Worm (Caenorhabditis elegans) whole organism, L4 larva: ENCODE results near the gene ttll-15.

Source experiments
- F10B5.3 ChIP-seq: sonication (generic microtip); optimal IDR thresholded peaks from 2 replicates; lab custom pipeline; 2016; ENCODE audit warnings: mild to moderate bottlenecking, missing genetic modification characterization, missing compliant biosample characterization
- aha-1 ChIP-seq: fragments of 150-350 bp; peaks from one replicate; lab custom pipeline; 2014; ENCODE audit warnings: missing biosample characterization, missing genetic modification characterization
- ceh-28 ChIP-seq: fragments of 150-350 bp; optimal IDR thresholded peaks from 2 replicates; lab custom pipeline; 2014; ENCODE audit warnings: missing biosample characterization, missing genetic modification reagents, missing genetic modification characterization
- ceh-44 ChIP-seq: fragments of 200-800 bp; sonication (Bioruptor generic); IDR thresholded peaks from 2 replicates; pipeline ENCODE4 v1.3.6; 2022; ENCODE audit warnings: missing genetic modification reagents, missing genetic modification characterization, missing compliant biosample characterization
- ceh-82 ChIP-seq: sonication (generic microtip); optimal IDR thresholded peaks from 2 replicates; lab custom pipeline; 2017; ENCODE audit warnings: missing biosample characterization, missing genetic modification characterization
- daf-16 ChIP-seq, 3 experiments: sonication (generic microtip); optimal IDR thresholded peaks; 2 replicates each; lab custom pipeline; 2016 to 2017; ENCODE audit warnings: missing genetic modification characterization in 3 of 3, missing genetic modification reagents in 3 of 3, mild to moderate bottlenecking in 2 of 3, missing compliant biosample characterization in 2 of 3, missing biosample characterization in 1 of 3, moderate library complexity in 1 of 3
- daf-19 ChIP-seq: fragments of 200-800 bp; sonication (Bioruptor generic); conservative IDR thresholded peaks from 2 replicates; pipeline ENCODE4 v1.3.6; 2022; ENCODE audit warnings: missing genetic modification characterization, missing compliant biosample characterization
- dmd-6 ChIP-seq: fragments of 200-800 bp; sonication (Bioruptor generic); IDR thresholded peaks from 2 replicates; pipeline ENCODE4 v1.3.6; 2022; ENCODE audit warnings: missing genetic modification reagents, missing genetic modification characterization, missing compliant biosample characterization
- dmd-8 ChIP-seq: fragments of 200-800 bp; sonication (Bioruptor generic); IDR thresholded peaks from 2 replicates; pipeline ENCODE4 v1.3.6; 2022; ENCODE audit warnings: missing genetic modification characterization, missing compliant biosample characterization
- dmd-9 ChIP-seq: fragments of 200-800 bp; sonication (Bioruptor generic); IDR thresholded peaks from 2 replicates; pipeline ENCODE4 v1.3.6; 2022; ENCODE audit warnings: missing genetic modification reagents, missing genetic modification characterization, missing compliant biosample characterization
- dve-1 ChIP-seq: sonication (generic microtip); optimal IDR thresholded peaks from 2 replicates; lab custom pipeline; 2017; ENCODE audit warnings: antibody characterized with exemption, mild to moderate bottlenecking, missing genetic modification characterization, missing compliant biosample characterization; ENCODE audit not compliant: insufficient read depth
- egl-27 ChIP-seq: sonication (generic microtip); optimal IDR thresholded peaks from 3 replicates; lab custom pipeline; 2017; ENCODE audit warnings: missing biosample characterization, missing genetic modification reagents, missing genetic modification characterization
- hif-1 ChIP-seq, 2 experiments: sonication (generic microtip); optimal IDR thresholded peaks; 2 replicates each; lab custom pipeline; 2016 to 2017; ENCODE audit warnings: missing compliant biosample characterization in 2 of 2, missing genetic modification characterization in 2 of 2, missing genetic modification reagents in 2 of 2, missing genotype in 2 of 2, mild to moderate bottlenecking in 1 of 2
- hlh-11 ChIP-seq: fragments of 200-800 bp; sonication (Bioruptor generic); optimal IDR thresholded peaks from 2 replicates; lab custom pipeline; 2018; ENCODE audit warnings: mild to moderate bottlenecking, missing genetic modification characterization, missing compliant biosample characterization
- hlh-30 ChIP-seq: sonication (generic microtip); optimal IDR thresholded peaks from 2 replicates; lab custom pipeline; 2017; ENCODE audit warnings: antibody characterized with exemption, mild to moderate bottlenecking, missing genetic modification characterization, missing compliant biosample characterization; ENCODE audit not compliant: insufficient read depth
- lin-1 ChIP-seq: fragments of 200-800 bp; sonication (Bioruptor generic); IDR thresholded peaks from 2 replicates; pipeline ENCODE4 v1.3.6; 2022; ENCODE audit warnings: missing genetic modification reagents, missing genetic modification characterization, missing compliant biosample characterization
- lin-15B ChIP-seq: fragments of 150-350 bp; sonication (generic microtip); optimal IDR thresholded peaks from 3 replicates; lab custom pipeline; 2014; ENCODE audit warnings: missing biosample characterization, missing genetic modification characterization
- lir-3 ChIP-seq: sonication (generic microtip); optimal IDR thresholded peaks from 2 replicates; lab custom pipeline; 2016; ENCODE audit warnings: mild to moderate bottlenecking, missing genetic modification characterization, missing compliant biosample characterization
- madf-5 ChIP-seq, 2 experiments: fragments of 200-800 bp; sonication (Bioruptor generic); IDR thresholded peaks; 2 replicates each; pipeline ENCODE4 v1.3.6; 2022; ENCODE audit warnings: missing compliant biosample characterization in 2 of 2, missing genetic modification characterization in 2 of 2
- mdl-1 ChIP-seq, 2 experiments: fragments of 150-350 bp in 1 of 2; sonication (generic microtip) in 1 of 2; optimal IDR thresholded peaks; 2 replicates each; lab custom pipeline; 2014 to 2017; ENCODE audit warnings: missing biosample characterization in 2 of 2, missing genetic modification characterization in 2 of 2
- nhr-10 ChIP-seq: fragments of 150-350 bp; optimal IDR thresholded peaks from 2 replicates; lab custom pipeline; 2014; ENCODE audit warnings: missing biosample characterization, missing genetic modification characterization
- nhr-102 ChIP-seq: sonication (generic microtip); optimal IDR thresholded peaks from 2 replicates; lab custom pipeline; 2016; ENCODE audit warnings: mild to moderate bottlenecking, missing genetic modification characterization, moderate library complexity, missing compliant biosample characterization
- nhr-28 ChIP-seq: fragments of 150-350 bp; optimal IDR thresholded peaks from 2 replicates; lab custom pipeline; 2014; ENCODE audit warnings: missing biosample characterization, missing genetic modification characterization
- nhr-48 ChIP-seq: sonication (generic microtip); optimal IDR thresholded peaks from 2 replicates; lab custom pipeline; 2016; ENCODE audit warnings: mild to moderate bottlenecking, missing genetic modification characterization, missing compliant biosample characterization
- nhr-77 ChIP-seq: fragments of 150-350 bp; optimal IDR thresholded peaks from 2 replicates; lab custom pipeline; 2014; ENCODE audit warnings: missing biosample characterization, missing genetic modification characterization
- pha-4 ChIP-seq, 2 experiments: fragments of 150-350 bp in 1 of 2; fragments of 200-800 bp in 1 of 2; sonication (Bioruptor generic) in 1 of 2; IDR thresholded peaks in 1 of 2; optimal IDR thresholded peaks in 1 of 2; 2 replicates each; pipeline versions ENCODE4 v1.3.6 to Lab custom; 2014 to 2022; ENCODE audit warnings: missing genetic modification characterization in 2 of 2, missing genetic modification reagents in 2 of 2, missing biosample characterization in 1 of 2, missing compliant biosample characterization in 1 of 2
- php-3 ChIP-seq: fragments of 200-800 bp; sonication (Bioruptor generic); IDR thresholded peaks from 2 replicates; pipeline ENCODE4 v1.3.6; 2022; ENCODE audit warnings: missing genetic modification reagents, missing genetic modification characterization, missing compliant biosample characterization
- pqm-1 ChIP-seq: sonication (generic microtip); optimal IDR thresholded peaks from 2 replicates; lab custom pipeline; 2017; ENCODE audit warnings: missing biosample characterization, missing genetic modification characterization
- rbr-2 ChIP-seq: sonication (generic microtip); optimal IDR thresholded peaks from 2 replicates; lab custom pipeline; 2016; ENCODE audit warnings: missing genotype, missing genetic modification characterization, missing compliant biosample characterization
- sdz-12 ChIP-seq: fragments of 200-800 bp; sonication (Bioruptor generic); optimal IDR thresholded peaks from 2 replicates; lab custom pipeline; 2018; ENCODE audit warnings: mild to moderate bottlenecking, missing genetic modification characterization, missing compliant biosample characterization
- skn-1 ChIP-seq: fragments of 150-350 bp; optimal IDR thresholded peaks from 2 replicates; lab custom pipeline; 2014; ENCODE audit warnings: missing biosample characterization, missing genetic modification characterization
- spr-3 ChIP-seq: fragments of 200-800 bp; sonication (Bioruptor generic); optimal IDR thresholded peaks from 2 replicates; lab custom pipeline; 2018; ENCODE audit warnings: mild to moderate bottlenecking, missing genetic modification characterization, missing compliant biosample characterization
- unc-39 ChIP-seq: sonication (generic microtip); optimal IDR thresholded peaks from 2 replicates; lab custom pipeline; 2017; ENCODE audit warnings: missing biosample characterization, missing genetic modification characterization
- unc-62 ChIP-seq, 3 experiments: fragments of 150-350 bp in 1 of 3; sonication (generic microtip); optimal IDR thresholded peaks in 2 of 3; peaks in 1 of 3; 1 replicate in 1 of 3; 2 replicates in 2 of 3; lab custom pipeline; 2014 to 2017; ENCODE audit warnings: missing biosample characterization in 3 of 3, missing genetic modification characterization in 3 of 3, missing genetic modification reagents in 3 of 3, missing genotype in 1 of 3
- zfp-3 ChIP-seq: fragments of 200-800 bp; sonication (Bioruptor generic); conservative IDR thresholded peaks from 2 replicates; pipeline ENCODE4 v1.3.6; 2022; ENCODE audit warnings: missing genetic modification reagents, missing genetic modification characterization, missing compliant biosample characterization
- ztf-11 ChIP-seq: fragments of 150-350 bp; optimal IDR thresholded peaks from 2 replicates; lab custom pipeline; 2014; ENCODE audit warnings: missing biosample characterization, missing genetic modification characterization
- ztf-7 ChIP-seq: fragments of 150-350 bp; optimal IDR thresholded peaks from 2 replicates; lab custom pipeline; 2014; ENCODE audit warnings: missing biosample characterization, missing genetic modification characterization

ttll-15 gene

ce11 chrV:10398431-10398830 is 40.1 kb downstream of the ttll-15 start, which contains the start of gene ugt-2 (continued):
- no peak for TF ChIP-seq nhr-10 (tag; lab: Kevin White, UChicago)
- no peak for TF ChIP-seq ceh-44 (GFP tag; lab: Robert Waterston, UW)
- no peak for TF ChIP-seq ztf-11 (tag; lab: Kevin White, UChicago)
- TF ChIP-seq egl-27, result no peak
- TF ChIP-seq lir-3 (tag; lab: Kevin White, UChicago), result no peak
- TF ChIP-seq sdz-12 (GFP tag; lab: Kevin White, UChicago), result no peak
- no peak for TF ChIP-seq nhr-102

ce11 chrV:10399290-10399689 is 41.0 kb downstream of the ttll-15 start:
- TF ChIP-seq nhr-10 (tag; lab: Kevin White, UChicago) (peak; percentile 42), ceh-28 (tag; lab: Kevin White, UChicago) (no peak), ceh-82 (tag; lab: Kevin White, UChicago) (no peak), nhr-48 (no peak), daf-16 (GFP tag; optimal IDR thresholded peaks at IDR 0.05; lab: Kevin White, UChicago) (no peak), daf-16 (tag; optimal IDR thresholded peaks at IDR 0.05; lab: Kevin White, UChicago) (peak; percentile 84), skn-1 (tag; lab: Kevin White, UChicago) (no peak), dve-1 (tag; lab: Kevin White, UChicago) (peak; percentile 91), hlh-11 (tag; lab: Kevin White, UChicago) (peak; percentile 76), php-3 (GFP tag; lab: Robert Waterston, UW) (0 out of 2 replicates have a peak, but pooled peaks have one; percentile 32), madf-5 (GFP tag; IDR thresholded peaks at IDR 0.05; lab: Robert Waterston, UW) (no peak), zfp-3 (no peak), aha-1 (tag; lab: Kevin White, UChicago) (peak; percentile 56), lin-15B (tag; lab: Kevin White, UChicago) (no peak), spr-3 (no peak), nhr-77 (tag; lab: Kevin White, UChicago) (peak; percentile 89), mdl-1 (tag; optimal IDR thresholded peaks at IDR 0.05; lab: Kevin White, UChicago) (peak in 1 of 2 experiments; percentile 19), dmd-6 (GFP tag; lab: Robert Waterston, UW) (peak; percentile 93), dmd-9 (GFP tag; lab: Robert Waterston, UW) (no peak), rbr-2 (no peak), ztf-7 (tag; lab: Kevin White, UChicago) (peak; percentile 51), F10B5.3 (tag; lab: Kevin White, UChicago) (no peak), unc-39 (no peak), lin-1 (GFP tag; lab: Robert Waterston, UW) (no peak), nhr-28 (peak; percentile 90), pha-4 (GFP tag; IDR thresholded peaks at IDR 0.05; lab: Robert Waterston, UW) (0 out of 2 replicates have a peak, but pooled peaks have one; percentile 24), pha-4 (tag; optimal IDR thresholded peaks at IDR 0.05; lab: Kevin White, UChicago) (no peak), hlh-30 (tag; lab: Kevin White, UChicago) (peak; percentile 69), dmd-8 (GFP tag; lab: Robert Waterston, UW) (no peak), pqm-1 (tag; lab: Kevin White, UChicago) (peak; percentile 90)
- TF ChIP-seq, all 104 proteins: peak for 14

ce11 chrV:10402804-10403203 is 44.5 kb downstream of the ttll-15 start, which contains the start of gene F15H10.8:
Gene F15H10.8, minus strand, starts transcription at chrV:10402904.
- TF ChIP-seq rbr-2 (no peak), zfp-3 (no peak), hif-1 (tag; optimal IDR thresholded peaks at IDR 0.05; lab: Kevin White, UChicago) (no peak), unc-62 (GFP tag; optimal IDR thresholded peaks at IDR 0.05 in 1 of 2; lab: Kevin White, UChicago) (peak in 1 of 2 experiments; percentile 31), unc-62 (tag; optimal IDR thresholded peaks at IDR 0.05; lab: Kevin White, UChicago) (no peak), dve-1 (tag; lab: Kevin White, UChicago) (no peak), daf-19 (no peak), egl-27 (no peak)
- TF ChIP-seq, all 104 proteins: peak for 1
